Worm (Caenorhabditis elegans) whole organism, early embryonic: ENCODE measurements around the gene K02E11.7.

Source experiments
- aly-1 ChIP-seq: sonication (generic microtip); optimal IDR thresholded peaks from 2 replicates; lab custom pipeline; 2016; ENCODE audit warnings: missing genetic modification characterization, missing compliant biosample characterization
- ama-1 ChIP-seq: fragments of 150-350 bp; optimal IDR thresholded peaks from 2 replicates; lab custom pipeline; 2014
- ceh-13 ChIP-seq: fragments of 200-800 bp; sonication (Bioruptor generic); optimal IDR thresholded peaks from 2 replicates; lab custom pipeline; 2018; ENCODE audit warnings: mild to moderate bottlenecking, missing genetic modification characterization, missing compliant biosample characterization
- ceh-36 ChIP-seq: sonication (generic microtip); optimal IDR thresholded peaks from 2 replicates; lab custom pipeline; 2016; ENCODE audit warnings: missing genetic modification characterization, inconsistent platforms, missing compliant biosample characterization
- ets-7 ChIP-seq: sonication (generic microtip); optimal IDR thresholded peaks from 2 replicates; lab custom pipeline; 2016; ENCODE audit warnings: missing genotype, missing genetic modification characterization, missing compliant biosample characterization
- flt-1 ChIP-seq: fragments of 200-800 bp; sonication (Bioruptor generic); IDR thresholded peaks from 2 replicates; pipeline ENCODE4 v1.3.6; 2022; ENCODE audit warnings: missing genetic modification characterization, missing compliant biosample characterization
- scrt-1 ChIP-seq: fragments of 200-800 bp; sonication (Bioruptor generic); IDR thresholded peaks from 2 replicates; pipeline ENCODE4 v1.3.6; 2022; ENCODE audit warnings: missing genetic modification characterization, missing compliant biosample characterization

DNA sequence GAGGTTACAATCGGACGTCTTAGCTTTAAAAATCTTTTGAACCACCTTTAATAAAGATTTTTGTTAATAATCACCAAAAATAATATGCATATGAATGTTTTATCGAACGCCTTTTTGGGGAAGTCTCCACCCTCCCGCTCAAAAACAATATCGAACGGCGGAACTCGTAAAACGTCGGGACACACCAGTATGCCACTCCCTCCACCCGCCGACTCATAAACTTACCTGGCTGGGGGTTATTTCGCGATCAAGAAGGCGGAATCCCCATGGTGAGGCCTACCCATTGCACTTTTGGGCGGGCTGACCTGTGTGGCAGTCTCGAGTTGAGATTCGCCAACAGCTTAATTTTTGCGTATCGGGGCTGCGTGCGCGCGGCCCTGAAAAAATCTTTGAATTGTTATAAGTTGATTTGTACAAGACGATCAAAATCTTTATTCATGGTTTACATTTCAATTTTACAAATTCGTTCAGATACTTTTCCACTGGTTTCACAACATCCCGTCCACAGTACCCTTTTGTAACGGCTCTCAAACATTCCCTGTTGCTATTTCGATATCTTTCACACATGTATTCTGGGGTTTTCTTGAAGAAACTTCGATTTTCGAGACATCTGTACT is 13.3 kb upstream of the K02E11.7 start:
- TF ChIP-seq ceh-36 (tag; lab: Kevin White, UChicago) (no peak), ets-7 (tag; lab: Kevin White, UChicago) (no peak), scrt-1 (GFP tag; lab: Robert Waterston, UW) (no peak), flt-1 (GFP tag; lab: Robert Waterston, UW) (no peak), aly-1 (no peak), ama-1 (no peak), ceh-13 (GFP tag; lab: Kevin White, UChicago) (no peak)
